ENCODE assay signal across 3 worm cellular contexts in the genomic region with DNA sequence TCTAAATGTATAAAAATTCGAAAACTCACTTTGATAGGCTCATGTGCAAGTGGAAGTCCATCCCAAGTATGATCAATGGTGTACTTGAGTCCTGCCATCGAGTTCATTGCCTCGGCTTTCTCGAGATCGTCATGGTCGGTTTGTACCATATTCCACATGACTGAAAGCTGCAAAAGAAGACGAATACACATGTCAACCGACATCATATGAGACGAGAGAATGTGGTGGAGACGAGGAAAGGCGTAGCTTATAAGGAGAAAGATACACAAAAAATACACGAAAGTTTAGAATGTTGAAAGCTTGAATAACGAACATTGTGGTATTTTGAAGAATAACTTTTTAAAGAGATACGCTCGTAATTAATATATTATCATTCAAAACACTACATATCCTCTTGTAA.
A peak's percentile ranks its signal among the peaks of the same experiment; 100 is the strongest.
TF ChIP-seq lines count a peak whose summit lies in the region.

C33A12.3 (minus strand) TSS at position 167 of the 400 bp plus-strand sequence.

TF ChIP-seq in whole organism, L1 larva, 84 proteins besides CTCF, POLR2A, EP300 and RAD21:
- TF ChIP-seq alr-1 (tag; optimal IDR thresholded peaks at IDR 0.05; lab: Kevin White, UChicago; ENCODE audit: borderline replicate concordance) (peak; percentile 51), efl-1 (optimal IDR thresholded peaks at IDR 0.05; lab: Kevin White, UChicago) (no peak), efl-1 (GFP tag; optimal IDR thresholded peaks at IDR 0.05 in 1 of 2; lab: Kevin White, UChicago) (peak in 1 of 2 experiments; percentile 88), lsy-2 (tag; optimal IDR thresholded peaks at IDR 0.05; lab: Kevin White, UChicago) (no peak), lin-35 (GFP tag; optimal IDR thresholded peaks at IDR 0.05; lab: Kevin White, UChicago) (peak in 1 of 2 experiments; percentile 8), unc-98 (GFP tag; IDR thresholded peaks at IDR 0.05; lab: Robert Waterston, UW) (no peak), ceh-82 (tag; optimal IDR thresholded peaks at IDR 0.05; lab: Kevin White, UChicago) (no peak), fos-1 (tag; optimal IDR thresholded peaks at IDR 0.05; lab: Kevin White, UChicago) (no peak)

TF ChIP-seq in whole organism, L2 larva, 48 proteins besides CTCF, POLR2A, EP300 and RAD21:
- TF ChIP-seq C34F6.9 (tag; optimal IDR thresholded peaks at IDR 0.05; lab: Kevin White, UChicago): no peak
- TF ChIP-seq ztf-1 (GFP tag; conservative IDR thresholded peaks at IDR 0.05; lab: Robert Waterston, UW): no peak
- TF ChIP-seq nhr-129 (tag; optimal IDR thresholded peaks at IDR 0.05; lab: Kevin White, UChicago): peak; percentile 13
- TF ChIP-seq peb-1 (tag; optimal IDR thresholded peaks at IDR 0.05; lab: Kevin White, UChicago): no peak
- no peak for TF ChIP-seq nhr-12 (tag; optimal IDR thresholded peaks at IDR 0.05; lab: Kevin White, UChicago)

TF ChIP-seq in whole organism, L4 larva, 104 proteins besides CTCF, POLR2A, EP300 and RAD21:
- TF ChIP-seq hlh-30 (tag; optimal IDR thresholded peaks at IDR 0.05; lab: Kevin White, UChicago; ENCODE audit: insufficient read depth): peak; percentile 58
- TF ChIP-seq spr-1 (tag; optimal IDR thresholded peaks at IDR 0.05; lab: Kevin White, UChicago): no peak
